Fruit fly (Drosophila melanogaster) whole organism, embryonic: Measurements from ENCODE around the gene CG16779.

Experiments
- Bdp1 ChIP-seq: fragments of 200-800 bp; sonication (Bioruptor generic); optimal IDR thresholded peaks from 3 replicates; lab custom pipeline; 2016; ENCODE audit warnings: missing biosample characterization, missing genetic modification characterization
- Bteb2 ChIP-seq: fragments of 200-800 bp; sonication (Bioruptor generic); optimal IDR thresholded peaks from 2 replicates; lab custom pipeline; 2016; ENCODE audit warnings: missing biosample characterization, missing genetic modification characterization
- CG11560 ChIP-seq: fragments of 200-800 bp; sonication (Bioruptor generic); IDR thresholded peaks from 3 replicates; pipeline ENCODE4 v1.3.6; 2022; ENCODE audit warnings: missing biosample characterization, missing genetic modification characterization
- CG11723 ChIP-seq: fragments of 200-800 bp; sonication (Bioruptor generic); optimal IDR thresholded peaks from 2 replicates; lab custom pipeline; 2017; ENCODE audit warnings: missing biosample characterization, mild to moderate bottlenecking, missing genetic modification characterization
- CG13123 ChIP-seq: fragments of 200-800 bp; sonication (Bioruptor generic); optimal IDR thresholded peaks from 2 replicates; lab custom pipeline; 2016; ENCODE audit warnings: missing biosample characterization, missing genetic modification characterization
- CG13775 ChIP-seq: fragments of 200-800 bp; sonication (Bioruptor generic); optimal IDR thresholded peaks from 3 replicates; lab custom pipeline; 2017; ENCODE audit warnings: missing biosample characterization, mild to moderate bottlenecking, missing genetic modification characterization
- CG15073 ChIP-seq: fragments of 200-800 bp; sonication (Bioruptor generic); optimal IDR thresholded peaks from 2 replicates; lab custom pipeline; 2016; ENCODE audit warnings: missing biosample characterization, missing genetic modification characterization
- CG16813 ChIP-seq: fragments of 200-800 bp; sonication (Bioruptor generic); IDR thresholded peaks from 3 replicates; pipeline ENCODE4 v1.3.6; 2022; ENCODE audit warnings: missing biosample characterization, missing genetic modification characterization; ENCODE audit not compliant: partially characterized antibody
- CG17612 ChIP-seq: fragments of 200-800 bp; sonication (Bioruptor generic); IDR thresholded peaks from 2 replicates; pipeline ENCODE4 v1.3.6; 2022; ENCODE audit warnings: missing biosample characterization, missing genetic modification characterization
- CG18011 ChIP-seq: fragments of 200-800 bp; sonication (Bioruptor generic); optimal IDR thresholded peaks from 2 replicates; lab custom pipeline; 2017; ENCODE audit warnings: missing biosample characterization, missing genetic modification characterization, mild to moderate bottlenecking, moderate library complexity, missing genotype
- CG18476 ChIP-seq: fragments of 200-800 bp; sonication (Bioruptor generic); optimal IDR thresholded peaks from 2 replicates; lab custom pipeline; 2016; ENCODE audit warnings: missing biosample characterization, mild to moderate bottlenecking, missing genetic modification characterization
- CG2116 ChIP-seq: fragments of 200-800 bp; sonication (Bioruptor generic); optimal IDR thresholded peaks from 3 replicates; lab custom pipeline; 2018; ENCODE audit warnings: missing biosample characterization, mild to moderate bottlenecking, missing genetic modification characterization
- CG2120 ChIP-seq: fragments of 200-800 bp; sonication (Bioruptor generic); optimal IDR thresholded peaks from 3 replicates; lab custom pipeline; 2016; ENCODE audit warnings: missing biosample characterization, missing genetic modification characterization
- CG31441 ChIP-seq: fragments of 200-800 bp; sonication (Bioruptor generic); IDR thresholded peaks from 2 replicates; pipeline ENCODE4 v1.3.6; 2022; ENCODE audit warnings: missing biosample characterization, missing genetic modification characterization
- CG32772 ChIP-seq: fragments of 200-800 bp; sonication (Bioruptor generic); IDR thresholded peaks from 2 replicates; pipeline ENCODE4 v1.3.6; 2022; ENCODE audit warnings: missing biosample characterization, missing genetic modification characterization
- CG4617 ChIP-seq: fragments of 200-800 bp; sonication (Bioruptor generic); optimal IDR thresholded peaks from 3 replicates; lab custom pipeline; 2016; ENCODE audit warnings: missing biosample characterization, missing genetic modification characterization, borderline replicate concordance
- CG5180 ChIP-seq: fragments of 200-800 bp; sonication (Bioruptor generic); optimal IDR thresholded peaks from 3 replicates; lab custom pipeline; 2017; ENCODE audit warnings: missing biosample characterization, missing genetic modification characterization, mild to moderate bottlenecking, moderate library complexity, missing genetic modification reagents
- CG6683 ChIP-seq: fragments of 200-800 bp; sonication (Bioruptor generic); optimal IDR thresholded peaks from 2 replicates; lab custom pipeline; 2017; ENCODE audit warnings: missing biosample characterization, mild to moderate bottlenecking, missing genetic modification characterization, missing genetic modification reagents
- CG7786 ChIP-seq: fragments of 200-800 bp; sonication (Bioruptor generic); optimal IDR thresholded peaks from 2 replicates; lab custom pipeline; 2016; ENCODE audit warnings: missing biosample characterization, missing genetic modification characterization
- CG8388 ChIP-seq: fragments of 200-800 bp; sonication (Bioruptor generic); optimal IDR thresholded peaks from 2 replicates; lab custom pipeline; 2019; ENCODE audit warnings: missing biosample characterization, mild to moderate bottlenecking, missing genetic modification characterization, moderate library complexity
- CG9437 ChIP-seq: fragments of 200-800 bp; sonication (Bioruptor generic); optimal IDR thresholded peaks from 2 replicates; lab custom pipeline; 2018; ENCODE audit warnings: missing biosample characterization, mild to moderate bottlenecking, missing genetic modification characterization
- Dref ChIP-seq: fragments of 200-800 bp; sonication (Bioruptor generic); IDR thresholded peaks from 2 replicates; pipeline ENCODE4 v1.3.6; 2022; ENCODE audit warnings: missing biosample characterization, missing genetic modification characterization
- Ets65A ChIP-seq: fragments of 200-800 bp; sonication (Bioruptor generic); peaks from one replicate; lab custom pipeline; 2016; ENCODE audit warnings: missing biosample characterization, missing genetic modification characterization
- HmgD ChIP-seq: fragments of 200-800 bp; sonication (Bioruptor generic); optimal IDR thresholded peaks from 3 replicates; lab custom pipeline; 2016; ENCODE audit warnings: missing biosample characterization, missing genetic modification characterization
- NfI ChIP-seq: fragments of 200-800 bp; sonication (Bioruptor generic); optimal IDR thresholded peaks from 3 replicates; lab custom pipeline; 2018; ENCODE audit warnings: missing biosample characterization, mild to moderate bottlenecking, missing genetic modification characterization, moderate library complexity
- Optix ChIP-seq: fragments of 200-800 bp; sonication (Bioruptor generic); IDR thresholded peaks from 3 replicates; pipeline ENCODE4 v1.3.6; 2022; ENCODE audit warnings: missing biosample characterization, missing genetic modification characterization
- PHDP ChIP-seq: fragments of 200-800 bp; sonication (Bioruptor generic); optimal IDR thresholded peaks from 3 replicates; lab custom pipeline; 2018; ENCODE audit warnings: missing biosample characterization, mild to moderate bottlenecking, missing genetic modification characterization, moderate library complexity
- Ravus ChIP-seq: fragments of 200-800 bp; sonication (Bioruptor generic); IDR thresholded peaks from 2 replicates; pipeline ENCODE4 v1.3.6; 2022; ENCODE audit warnings: missing biosample characterization, missing genetic modification characterization
- Trl ChIP-seq, 3 experiments: fragments of >200 bp in 2 of 3; fragments of 200-800 bp in 1 of 3; sonication (Bioruptor generic) in 1 of 3; optimal IDR thresholded peaks; 2 replicates in 1 of 3; 3 replicates in 2 of 3; lab custom pipeline; 2016 to 2017; ENCODE audit warnings: missing biosample characterization in 1 of 3, missing genetic modification characterization in 1 of 3
- Usf ChIP-seq: fragments of 200-800 bp; sonication (Bioruptor generic); optimal IDR thresholded peaks from 2 replicates; lab custom pipeline; 2017; ENCODE audit warnings: missing genotype, missing biosample characterization, missing genetic modification characterization
- abd-A ChIP-seq: fragments of 200-800 bp; sonication (Bioruptor generic); optimal IDR thresholded peaks from 3 replicates; lab custom pipeline; 2019; ENCODE audit warnings: missing biosample characterization, mild to moderate bottlenecking, missing genetic modification characterization, moderate library complexity
- bcd ChIP-seq: fragments of 200-800 bp; sonication (Bioruptor generic); optimal IDR thresholded peaks from 2 replicates; lab custom pipeline; 2017; ENCODE audit warnings: missing biosample characterization, mild to moderate bottlenecking, missing genetic modification characterization
- cwo ChIP-seq: fragments of 200-800 bp; sonication (Bioruptor generic); optimal IDR thresholded peaks from 3 replicates; lab custom pipeline; 2017; ENCODE audit warnings: missing biosample characterization, missing genetic modification characterization, mild to moderate bottlenecking, moderate library complexity, missing genetic modification reagents
- dmrt11E ChIP-seq: fragments of 200-800 bp; sonication (Bioruptor generic); optimal IDR thresholded peaks from 3 replicates; lab custom pipeline; 2018; ENCODE audit warnings: missing biosample characterization, mild to moderate bottlenecking, missing genetic modification characterization, moderate library complexity
- dmrt99B ChIP-seq: fragments of 200-800 bp; sonication (Bioruptor generic); optimal IDR thresholded peaks from 2 replicates; lab custom pipeline; 2018; ENCODE audit warnings: missing biosample characterization, mild to moderate bottlenecking, missing genetic modification characterization, moderate library complexity
- ftz-f1 ChIP-seq: fragments of 200-800 bp; sonication (Bioruptor generic); optimal IDR thresholded peaks from 2 replicates; lab custom pipeline; 2016; ENCODE audit warnings: missing biosample characterization, missing genetic modification characterization
- gce ChIP-seq: fragments of 200-800 bp; sonication (Bioruptor generic); IDR thresholded peaks from 3 replicates; pipeline ENCODE4 v1.3.6; 2022; ENCODE audit warnings: missing biosample characterization, missing genetic modification characterization
- gcm ChIP-seq: fragments of 200-800 bp; sonication (Bioruptor generic); optimal IDR thresholded peaks from 2 replicates; lab custom pipeline; 2019; ENCODE audit warnings: missing biosample characterization, mild to moderate bottlenecking, missing genetic modification characterization, moderate library complexity
- kah ChIP-seq: fragments of 200-800 bp; sonication (Bioruptor generic); optimal IDR thresholded peaks from 2 replicates; lab custom pipeline; 2018; ENCODE audit warnings: missing biosample characterization, mild to moderate bottlenecking, missing genetic modification characterization
- ken ChIP-seq: fragments of 200-800 bp; sonication (Bioruptor generic); IDR thresholded peaks from 3 replicates; pipeline ENCODE4 v1.3.6; 2022; ENCODE audit warnings: missing biosample characterization, missing genetic modification characterization
- lab ChIP-seq: fragments of 200-800 bp; sonication (Bioruptor generic); optimal IDR thresholded peaks from 3 replicates; lab custom pipeline; 2017; ENCODE audit warnings: missing biosample characterization, missing genetic modification characterization, mild to moderate bottlenecking, moderate library complexity, missing genetic modification reagents
- nerfin-2 ChIP-seq: fragments of 200-800 bp; sonication (Bioruptor generic); IDR thresholded peaks from 2 replicates; pipeline ENCODE4 v1.3.6; 2022; ENCODE audit warnings: missing biosample characterization, missing genetic modification characterization; ENCODE audit not compliant: partially characterized antibody
- odd ChIP-seq: fragments of 200-800 bp; sonication (Bioruptor generic); optimal IDR thresholded peaks from 2 replicates; lab custom pipeline; 2017; ENCODE audit warnings: missing biosample characterization, mild to moderate bottlenecking, missing genetic modification characterization
- onecut ChIP-seq: fragments of 200-800 bp; sonication (Bioruptor generic); IDR thresholded peaks from 2 replicates; pipeline ENCODE4 v1.3.6; 2022; ENCODE audit warnings: missing biosample characterization, missing genetic modification characterization
- pan ChIP-seq, 4 experiments: fragments of >200 bp in 3 of 4; fragments of 200-800 bp in 1 of 4; sonication (Bioruptor generic) in 1 of 4; optimal IDR thresholded peaks in 3 of 4; IDR thresholded peaks in 1 of 4; 2 replicates each; pipeline versions ENCODE4 v1.3.6 to Lab custom; 2017 to 2022; ENCODE audit warnings: missing biosample characterization in 2 of 4, missing genetic modification characterization in 2 of 4, mixed read lengths in 1 of 4
- sima ChIP-seq: fragments of 200-800 bp; sonication (Bioruptor generic); optimal IDR thresholded peaks from 2 replicates; lab custom pipeline; 2016; ENCODE audit warnings: missing biosample characterization, missing genetic modification characterization
- stwl ChIP-seq: fragments of 200-800 bp; sonication (Bioruptor generic); optimal IDR thresholded peaks from 3 replicates; lab custom pipeline; 2018; ENCODE audit warnings: missing biosample characterization, mild to moderate bottlenecking, missing genetic modification characterization, moderate library complexity
- vnd ChIP-seq: fragments of 200-800 bp; sonication (Bioruptor generic); IDR thresholded peaks from 3 replicates; pipeline ENCODE4 v1.3.6; 2022; ENCODE audit warnings: missing biosample characterization, missing genetic modification characterization; ENCODE audit not compliant: partially characterized antibody
- zfh1 ChIP-seq: fragments of 200-800 bp; sonication (Bioruptor generic); IDR thresholded peaks from 3 replicates; pipeline ENCODE4 v1.3.6; 2022; ENCODE audit warnings: missing biosample characterization, missing genetic modification characterization

The CG16779 gene

dm6 chr3R:9436358-9436972, 57.0 kb downstream of the CG16779 start (continued):
- no peak for TF ChIP-seq CG11560 (tag; lab: Robert Waterston, UW)
- TF ChIP-seq CG31441 (GFP tag; lab: Robert Waterston, UW): no peak
- TF ChIP-seq CG4617 (GFP tag; lab: Kevin White, UChicago): no peak
- no peak for TF ChIP-seq bcd (GFP tag; lab: Kevin White, UChicago)
- no peak for TF ChIP-seq CG32772 (GFP tag; lab: Robert Waterston, UW)
- TF ChIP-seq Dref (GFP tag; lab: Robert Waterston, UW): no peak
- TF ChIP-seq Usf (GFP tag; lab: Kevin White, UChicago): no peak
- no peak for TF ChIP-seq Ets65A (GFP tag; lab: Kevin White, UChicago)
- no peak for TF ChIP-seq CG17612 (GFP tag; lab: Robert Waterston, UW)
- no peak for TF ChIP-seq CG18476 (GFP tag; lab: Kevin White, UChicago)
- TF ChIP-seq gcm (GFP tag; lab: Kevin White, UChicago): peak; percentile 12
- TF ChIP-seq CG2116 (GFP tag; lab: Kevin White, UChicago): no peak
- TF ChIP-seq dmrt11E (tag; lab: Kevin White, UChicago): no peak
- peak; percentile 89 for TF ChIP-seq abd-A (tag; lab: Kevin White, UChicago)
- TF ChIP-seq vnd (GFP tag; lab: Robert Waterston, UW): no peak
- no peak; the same call in 2 of the 3 replicates for TF ChIP-seq CG16813 (GFP tag; lab: Robert Waterston, UW)
- TF ChIP-seq cwo (GFP tag; lab: Kevin White, UChicago): peak; percentile 99
- TF ChIP-seq CG11723: no peak
- no peak for TF ChIP-seq CG13775 (GFP tag; lab: Kevin White, UChicago)
- no peak for TF ChIP-seq dmrt99B (tag; lab: Kevin White, UChicago)
- TF ChIP-seq CG6683: no peak
- no peak for TF ChIP-seq CG9437 (GFP tag; lab: Kevin White, UChicago)
- TF ChIP-seq ken (GFP tag; lab: Robert Waterston, UW): no peak
- TF ChIP-seq HmgD (GFP tag; lab: Kevin White, UChicago): no peak
- TF ChIP-seq Trl (optimal IDR thresholded peaks at IDR 0.05; lab: Kevin White, UChicago): peak; percentile 89 to 98
- peak; percentile 31 for TF ChIP-seq Trl (GFP tag; optimal IDR thresholded peaks at IDR 0.05; lab: Kevin White, UChicago)
- TF ChIP-seq onecut (GFP tag; lab: Robert Waterston, UW): no peak; the same call in 1 of the 2 replicates
- TF ChIP-seq stwl (tag; lab: Kevin White, UChicago): no peak
- no peak for TF ChIP-seq Bteb2 (GFP tag; lab: Kevin White, UChicago)
- no peak for TF ChIP-seq gce (GFP tag; lab: Robert Waterston, UW)
- no peak for TF ChIP-seq CG15073
- no peak for TF ChIP-seq PHDP (tag; lab: Kevin White, UChicago)
- TF ChIP-seq ftz-f1: peak; percentile 74
- TF ChIP-seq lab: peak; percentile 16
- no peak for TF ChIP-seq CG5180 (GFP tag; lab: Kevin White, UChicago)
- TF ChIP-seq CG13123: no peak
- TF ChIP-seq odd (GFP tag; lab: Kevin White, UChicago): peak; percentile 10
- peak; percentile 21 for TF ChIP-seq CG7786 (GFP tag; lab: Kevin White, UChicago)
- no peak for TF ChIP-seq Bdp1 (GFP tag; lab: Kevin White, UChicago)
- TF ChIP-seq CG8388 (GFP tag; lab: Kevin White, UChicago): no peak
- no peak for TF ChIP-seq nerfin-2 (GFP tag; lab: Robert Waterston, UW)
- 0 out of 3 replicates have a peak, but pooled peaks have one; percentile 15 for TF ChIP-seq zfh1 (GFP tag; lab: Robert Waterston, UW)
- TF ChIP-seq CG2120: no peak
- no peak for TF ChIP-seq Optix (GFP tag; lab: Robert Waterston, UW)
- TF ChIP-seq kah (GFP tag; lab: Kevin White, UChicago): peak; percentile 38
- no peak; the same call in 1 of the 2 replicates for TF ChIP-seq Ravus
- no peak for TF ChIP-seq CG18011 (GFP tag; lab: Kevin White, UChicago)
- no peak for TF ChIP-seq pan (optimal IDR thresholded peaks at IDR 0.05; lab: Kevin White, UChicago)
- TF ChIP-seq pan (GFP tag; optimal IDR thresholded peaks at IDR 0.05 in 1 of 2, IDR thresholded peaks at IDR 0.05 in 1 of 2): no peak
- peak; percentile 6 for TF ChIP-seq NfI
- TF ChIP-seq sima (GFP tag; lab: Kevin White, UChicago): no peak
